Worm (Caenorhabditis elegans): Measurements from ENCODE around the gene wrt-9.

DNA sequence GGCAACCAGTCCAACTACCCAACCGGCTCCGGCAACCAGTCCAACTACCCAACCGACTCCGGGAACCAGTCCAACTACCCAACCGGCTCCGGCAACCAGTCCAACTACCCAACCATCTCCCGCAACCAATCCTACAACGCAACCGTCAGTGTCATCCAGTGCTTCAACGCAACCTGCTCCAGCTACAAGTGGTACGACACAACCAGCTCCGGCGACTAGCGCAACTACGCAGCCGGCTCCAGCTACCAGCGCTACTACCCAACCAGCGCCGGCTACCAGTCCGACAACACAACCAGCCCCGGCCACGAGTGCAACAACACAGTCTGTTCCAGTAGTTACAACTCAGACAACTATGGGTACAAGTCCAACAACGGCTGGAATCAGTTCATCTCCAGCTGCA is 27.3 kb upstream of the wrt-9 start:
- TF ChIP-seq sptf-2 (GFP tag; optimal IDR thresholded peaks at IDR 0.05): no peak
- no peak for TF ChIP-seq T26A5.8 (tag; optimal IDR thresholded peaks at IDR 0.05)
- TF ChIP-seq ztf-3 (GFP tag; optimal IDR thresholded peaks at IDR 0.05): no peak
- no peak for TF ChIP-seq nhr-120 (GFP tag; IDR thresholded peaks at IDR 0.05)
- no peak for TF ChIP-seq K11D2.4 (GFP tag; IDR thresholded peaks at IDR 0.05)
- no peak for TF ChIP-seq pha-4 (tag; optimal IDR thresholded peaks at IDR 0.05)
- TF ChIP-seq bed-2 (GFP tag; IDR thresholded peaks at IDR 0.05): no peak
- TF ChIP-seq hmg-1.2 (GFP tag; IDR thresholded peaks at IDR 0.05): no peak
- TF ChIP-seq B0019.2 (GFP tag; conservative IDR thresholded peaks at IDR 0.05): no peak
- no peak for TF ChIP-seq zfh-2 (GFP tag; conservative IDR thresholded peaks at IDR 0.05)
- TF ChIP-seq egrh-3 (GFP tag; IDR thresholded peaks at IDR 0.05): no peak
- TF ChIP-seq madf-10 (tag; optimal IDR thresholded peaks at IDR 0.05): no peak
- no peak for TF ChIP-seq snpc-4 (GFP tag; optimal IDR thresholded peaks at IDR 0.05)
- TF ChIP-seq snpc-4 (tag; optimal IDR thresholded peaks at IDR 0.05): no peak
- no peak for TF ChIP-seq nhr-80 (tag; optimal IDR thresholded peaks at IDR 0.05)

All from whole organism, young adult.